Worm (Caenorhabditis elegans): ENCODE data around the gene ugt-59.

DNA sequence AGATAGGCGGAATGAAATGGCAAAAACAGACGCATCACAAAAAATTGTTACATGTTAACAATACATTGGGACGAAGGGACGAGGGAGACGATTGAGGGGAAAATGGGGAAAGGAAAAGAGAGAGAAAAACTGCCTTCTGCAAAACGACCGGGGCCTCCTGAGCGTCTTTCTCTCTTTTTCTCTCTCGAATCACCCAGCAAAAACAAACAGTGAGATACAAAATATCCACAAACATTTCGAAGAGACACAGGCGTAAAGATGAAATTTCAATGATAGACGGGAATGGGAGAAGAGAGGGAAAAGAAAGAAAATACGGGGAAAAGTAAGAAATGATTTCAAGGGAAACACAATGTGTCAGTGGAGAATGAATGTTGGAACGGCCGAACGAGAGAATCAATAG, 14.4 kb upstream of the ugt-59 start:
- no peak for TF ChIP-seq ceh-13 (GFP tag; optimal IDR thresholded peaks at IDR 0.05)
- TF ChIP-seq hmbx-1 (tag; optimal IDR thresholded peaks at IDR 0.05), result no peak
- no peak for TF ChIP-seq flt-1 (GFP tag; IDR thresholded peaks at IDR 0.05)
- TF ChIP-seq F13C5.2 (tag; optimal IDR thresholded peaks at IDR 0.05), result no peak
- no peak for TF ChIP-seq ama-1 (optimal IDR thresholded peaks at IDR 0.05)
- TF ChIP-seq hmg-4 (GFP tag; optimal IDR thresholded peaks at IDR 0.05), result no peak
- no peak for TF ChIP-seq ceh-36 (tag; optimal IDR thresholded peaks at IDR 0.05)
- no peak for TF ChIP-seq hnd-1 (tag; optimal IDR thresholded peaks at IDR 0.05)
- TF ChIP-seq aly-1 (tag; optimal IDR thresholded peaks at IDR 0.05), result no peak
- no peak for TF ChIP-seq B0310.2 (tag; optimal IDR thresholded peaks at IDR 0.05)
